Worm (Caenorhabditis elegans): Measurements from ENCODE around the gene dod-23.
A peak's percentile ranks its signal among the peaks of the same experiment; 100 is the strongest.

dod-23 gene

DNA sequence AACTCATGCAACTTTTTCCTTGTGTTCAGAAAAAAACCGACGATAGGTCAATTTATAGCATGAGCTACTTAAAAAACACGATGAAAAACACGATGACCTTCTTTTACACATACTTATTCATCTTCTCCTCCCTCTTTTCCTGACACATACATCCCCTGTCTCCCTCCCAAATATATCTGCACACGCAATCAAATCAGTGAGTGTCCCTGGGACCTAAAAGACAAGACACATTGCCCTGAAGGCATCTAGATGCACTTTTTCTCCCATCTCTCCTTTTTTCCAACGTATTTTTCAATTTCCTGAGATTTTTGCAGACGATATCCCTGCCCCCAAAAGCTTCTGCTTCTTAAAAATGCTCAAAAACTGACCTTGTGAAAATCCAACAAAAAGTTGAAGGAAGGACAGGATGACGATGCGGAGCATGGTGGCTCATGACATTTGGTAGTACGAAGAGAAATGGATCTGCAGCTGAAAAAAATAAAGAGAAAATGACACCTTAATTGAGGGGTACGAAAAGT is 44.7 kb downstream of the dod-23 start, which contains the start of gene C26D10.6:
Gene C26D10.6, minus strand, starts transcription at position 468 of the 518 bp plus-strand sequence.
- TF ChIP-seq lim-7 (GFP tag; IDR thresholded peaks at IDR 0.05), result no peak
- TF ChIP-seq zfp-2 (tag; optimal IDR thresholded peaks at IDR 0.05), result no peak

ce11 chrII:8353288-8353687 is 45.7 kb downstream of the dod-23 start:
- no peak for TF ChIP-seq ztf-11 (tag; optimal IDR thresholded peaks at IDR 0.05)
- TF ChIP-seq hmg-1.1 (GFP tag; IDR thresholded peaks at IDR 0.05), result 0 out of 2 replicates have a peak, but pooled peaks have one; percentile 26
- TF ChIP-seq ctbp-1 (GFP tag; IDR thresholded peaks at IDR 0.05), result peak; percentile 53; the same call in 1 of the 2 replicates
